Worm (Caenorhabditis elegans): Measurements from ENCODE around the gene ptr-6.

ptr-6 gene

DNA sequence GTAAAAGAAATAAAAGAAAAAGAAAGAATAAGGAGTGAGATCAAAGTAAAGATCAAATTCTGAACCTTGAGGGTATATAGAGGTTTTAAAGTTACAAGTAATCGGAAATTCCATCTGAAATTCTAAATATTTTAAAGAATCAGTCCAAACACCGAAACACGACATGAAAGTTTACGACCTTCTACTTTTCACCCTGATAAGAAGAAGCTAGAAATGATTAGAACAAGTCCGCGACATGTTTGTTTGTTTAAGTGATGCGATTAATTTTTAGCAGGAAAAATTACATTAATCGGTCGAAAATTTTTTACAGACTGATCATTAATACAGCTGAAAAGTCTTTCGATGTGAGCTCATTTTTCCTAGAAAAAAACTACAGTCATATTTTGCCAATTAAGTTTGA, 18.0 kb upstream of the ptr-6 start:
- TF ChIP-seq mep-1 (tag; optimal IDR thresholded peaks at IDR 0.05) (no peak), cnd-1 (tag; optimal IDR thresholded peaks at IDR 0.05) (no peak), nhr-237 (tag; optimal IDR thresholded peaks at IDR 0.05) (no peak), lin-32 (GFP tag; optimal IDR thresholded peaks at IDR 0.05) (no peak), mab-5 (tag; optimal IDR thresholded peaks at IDR 0.05) (no peak), unc-62 (GFP tag; optimal IDR thresholded peaks at IDR 0.05) (no peak)

- TF ChIP-seq pha-4 (tag; optimal IDR thresholded peaks at IDR 0.05) (no peak), ceh-83 (GFP tag; optimal IDR thresholded peaks at IDR 0.05) (no peak), flh-1 (GFP tag; optimal IDR thresholded peaks at IDR 0.05) (no peak)
These were observed 8.8 kb upstream of the ptr-6 start, which contains the start of gene frpr-4 for ce11 chrII:5255435-5255834. TSS of gene frpr-4 (minus strand) at chrII:5255535.

ce11 chrII:5241560-5241959, 5.1 kb downstream of the ptr-6 start, which contains the start of gene T16D1.1:
TSS of gene T16D1.1 (minus strand) at chrII:5241660.
- TF ChIP-seq ham-2 (GFP tag; optimal IDR thresholded peaks at IDR 0.05) (no peak), ceh-43 (GFP tag; optimal IDR thresholded peaks at IDR 0.05) (no peak), bed-3 (GFP tag; optimal IDR thresholded peaks at IDR 0.05) (no peak), flh-1 (GFP tag; optimal IDR thresholded peaks at IDR 0.05) (no peak), mab-5 (tag; optimal IDR thresholded peaks at IDR 0.05) (no peak), zip-8 (tag; optimal IDR thresholded peaks at IDR 0.05) (no peak)

DNA sequence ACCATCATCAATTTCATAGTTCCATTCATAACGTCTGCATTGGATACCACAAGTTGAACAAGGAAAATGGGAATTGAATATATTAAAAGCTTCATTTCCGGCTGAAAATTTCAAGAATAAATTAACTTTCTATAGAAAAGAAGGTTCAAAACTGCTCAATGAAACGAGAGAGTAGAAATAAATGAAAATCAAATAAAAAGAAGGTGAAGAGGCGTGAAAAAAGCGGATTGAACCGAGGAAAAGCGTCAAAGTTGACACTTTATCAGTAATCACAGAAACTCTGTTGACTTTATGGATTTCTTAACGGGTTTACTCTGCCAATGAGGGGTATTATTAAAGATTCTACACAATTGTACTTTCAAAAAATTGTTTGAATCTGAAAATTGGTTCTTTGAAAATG, 8.3 kb downstream of the ptr-6 start, which contains the start of gene pho-4:
Gene pho-4, minus strand, starts transcription at position 101 of the 400 bp plus-strand sequence.
- TF ChIP-seq lsy-2 (tag; optimal IDR thresholded peaks at IDR 0.05) (no peak), snpc-4 (tag; optimal IDR thresholded peaks at IDR 0.05) (no peak), bed-3 (GFP tag; optimal IDR thresholded peaks at IDR 0.05) (no peak), mab-5 (tag; optimal IDR thresholded peaks at IDR 0.05) (no peak), unc-120 (tag; optimal IDR thresholded peaks at IDR 0.05; ENCODE audit: poor library complexity, severe bottlenecking) (no peak), mls-2 (tag; optimal IDR thresholded peaks at IDR 0.05) (no peak), nhr-237 (tag; optimal IDR thresholded peaks at IDR 0.05) (no peak), ceh-43 (GFP tag; optimal IDR thresholded peaks at IDR 0.05) (no peak), nhr-76 (tag; optimal IDR thresholded peaks at IDR 0.05) (no peak), ztf-11 (tag; optimal IDR thresholded peaks at IDR 0.05) (no peak)

DNA sequence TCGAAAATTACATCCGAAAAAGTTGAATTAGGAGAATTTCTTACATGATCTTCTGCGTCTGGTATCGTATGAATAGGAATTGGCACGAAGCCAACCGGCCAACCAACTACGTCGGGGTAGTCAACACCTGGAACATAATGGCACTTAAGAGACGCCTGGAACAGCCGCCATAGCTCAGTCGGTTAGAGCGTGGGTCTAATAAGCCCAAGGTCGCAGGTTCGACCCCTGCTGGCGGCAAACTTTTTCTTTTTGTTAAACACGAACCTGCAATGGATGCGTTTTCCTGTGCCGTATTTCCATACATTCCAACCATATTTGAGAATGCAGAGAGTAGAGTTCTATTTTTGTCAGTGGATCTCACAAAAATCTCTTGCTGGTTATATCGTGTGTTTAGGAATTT, 8.9 kb downstream of the ptr-6 start:
- TF ChIP-seq sem-2 (GFP tag; optimal IDR thresholded peaks at IDR 0.05): peak; percentile 2
- TF ChIP-seq mep-1 (tag; optimal IDR thresholded peaks at IDR 0.05): no peak

DNA sequence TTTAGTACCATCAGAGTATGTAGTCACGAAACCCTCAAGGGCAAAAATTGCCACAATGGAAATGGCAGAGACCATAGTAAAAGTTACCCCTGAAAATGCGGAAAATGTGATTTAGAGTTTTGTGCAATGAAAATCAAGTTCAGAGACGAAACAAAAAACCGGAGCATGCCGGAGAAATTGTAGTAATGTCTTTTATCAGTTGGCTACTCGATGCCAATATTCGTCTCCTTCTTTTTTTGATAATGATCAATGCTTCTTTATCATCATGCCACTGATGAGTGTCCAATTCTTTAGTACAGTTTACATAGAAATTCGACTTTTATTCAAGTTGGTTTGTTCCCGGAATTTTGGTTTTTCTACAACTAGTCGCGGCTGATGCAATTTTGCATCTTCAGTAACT, 10.9 kb downstream of the ptr-6 start, which contains the start of gene pho-1:
Gene pho-1, minus strand, starts transcription at position 89 of the 400 bp plus-strand sequence.
- TF ChIP-seq unc-39 (tag; optimal IDR thresholded peaks at IDR 0.05) (no peak), lin-32 (GFP tag; optimal IDR thresholded peaks at IDR 0.05) (no peak), blmp-1 (tag; optimal IDR thresholded peaks at IDR 0.05) (no peak)

ce11 chrII:5234728-5235127, 11.9 kb downstream of the ptr-6 start:
- TF ChIP-seq nhr-12 (tag; optimal IDR thresholded peaks at IDR 0.05): no peak
- TF ChIP-seq nhr-76 (tag; optimal IDR thresholded peaks at IDR 0.05): no peak
- no peak for TF ChIP-seq unc-39 (tag; optimal IDR thresholded peaks at IDR 0.05)
- TF ChIP-seq mab-5 (tag; optimal IDR thresholded peaks at IDR 0.05): no peak
- TF ChIP-seq ztf-11 (tag; optimal IDR thresholded peaks at IDR 0.05): no peak
- TF ChIP-seq nhr-28 (tag; optimal IDR thresholded peaks at IDR 0.05): no peak
- no peak for TF ChIP-seq ceh-83 (GFP tag; optimal IDR thresholded peaks at IDR 0.05)
- no peak for TF ChIP-seq elt-1 (tag; optimal IDR thresholded peaks at IDR 0.05; ENCODE audit: borderline replicate concordance, insufficient read depth)
- no peak for TF ChIP-seq mep-1 (tag; optimal IDR thresholded peaks at IDR 0.05)
- no peak for TF ChIP-seq lin-13 (tag; optimal IDR thresholded peaks at IDR 0.05)

ce11 chrII:5231111-5231510, 15.5 kb downstream of the ptr-6 start, which contains the start of gene EGAP2.1:
TSS of gene EGAP2.1 (plus strand) at chrII:5231411.
- TF ChIP-seq nhr-76 (tag; optimal IDR thresholded peaks at IDR 0.05) (no peak), sptf-1 (tag; optimal IDR thresholded peaks at IDR 0.05) (no peak), unc-39 (tag; optimal IDR thresholded peaks at IDR 0.05) (no peak), nhr-28 (tag; optimal IDR thresholded peaks at IDR 0.05) (no peak), ceh-39 (tag; optimal IDR thresholded peaks at IDR 0.05) (no peak), M03D4.4 (tag; optimal IDR thresholded peaks at IDR 0.05) (peak; percentile 30)
